Fruit fly (Drosophila melanogaster) whole organism, wandering third instar larva: ENCODE data around the gene Traf4.
A peak's percentile ranks its signal among the peaks of the same experiment; 100 is the strongest.

Experiments
- CG32264 ChIP-seq: fragments of 200-800 bp; sonication (Bioruptor generic); optimal IDR thresholded peaks from 2 replicates; lab custom pipeline; 2016; ENCODE audit warnings: missing biosample characterization, missing genetic modification characterization
- CG9705 ChIP-seq: fragments of 200-800 bp; sonication (Bioruptor generic); optimal IDR thresholded peaks from 2 replicates; lab custom pipeline; 2018; ENCODE audit warnings: missing biosample characterization, mild to moderate bottlenecking, missing genetic modification characterization
- CrebA ChIP-seq: fragments of 200-800 bp; sonication (Bioruptor generic); optimal IDR thresholded peaks from 2 replicates; lab custom pipeline; 2016; ENCODE audit warnings: missing biosample characterization, mild to moderate bottlenecking, missing genetic modification characterization, borderline replicate concordance
- Dfd ChIP-seq: fragments of >200 bp; optimal IDR thresholded peaks from 2 replicates; lab custom pipeline; 2017; ENCODE audit warnings: missing biosample characterization, missing genetic modification characterization
- Dif ChIP-seq: fragments of 200-275, 200-300 bp; sonication (Bioruptor generic); optimal IDR thresholded peaks from 2 replicates; lab custom pipeline; 2018; ENCODE audit warnings: missing biosample characterization, missing genetic modification characterization; ENCODE audit not compliant: partially characterized antibody
- HLH106 ChIP-seq: fragments of 200-800 bp; optimal IDR thresholded peaks from 3 replicates; lab custom pipeline; 2019; ENCODE audit warnings: missing biosample characterization, mild to moderate bottlenecking, missing genetic modification characterization, moderate library complexity
- Hnf4 ChIP-seq: fragments of 200-800 bp; sonication (Bioruptor generic); optimal IDR thresholded peaks from 2 replicates; lab custom pipeline; 2016; ENCODE audit warnings: missing biosample characterization, mild to moderate bottlenecking, missing genetic modification characterization
- Hr78 ChIP-seq: fragments of >200 bp; optimal IDR thresholded peaks from 2 replicates; lab custom pipeline; 2017; ENCODE audit warnings: missing biosample characterization, missing genetic modification characterization
- Hr83 ChIP-seq: fragments of 200-300 bp; sonication (Bioruptor generic); optimal IDR thresholded peaks from 2 replicates; lab custom pipeline; 2016; ENCODE audit warnings: missing biosample characterization, mild to moderate bottlenecking, missing genetic modification characterization, moderate library complexity; ENCODE audit not compliant: poor library complexity, severe bottlenecking
- Mio ChIP-seq: sonication (Bioruptor generic); optimal IDR thresholded peaks from 2 replicates; lab custom pipeline; 2016; ENCODE audit warnings: missing biosample characterization, missing genetic modification characterization
- Myc ChIP-seq: fragments of >200 bp; optimal IDR thresholded peaks from 2 replicates; lab custom pipeline; 2017
- OdsH ChIP-seq: fragments of 200-800 bp; sonication (Bioruptor generic); optimal IDR thresholded peaks from 2 replicates; lab custom pipeline; 2016; ENCODE audit warnings: missing biosample characterization, mild to moderate bottlenecking, missing genetic modification characterization
- Rel ChIP-seq, 2 experiments: fragments of 200-800 bp; sonication (Bioruptor generic) in 1 of 2; optimal IDR thresholded peaks; 2 replicates in 1 of 2; 3 replicates in 1 of 2; lab custom pipeline; 2016 to 2019; ENCODE audit warnings: mild to moderate bottlenecking in 2 of 2, missing biosample characterization in 2 of 2, missing genetic modification characterization in 2 of 2, moderate library complexity in 1 of 2
- Sp1 ChIP-seq: fragments of 200-800 bp; sonication (Bioruptor generic); optimal IDR thresholded peaks from 3 replicates; lab custom pipeline; 2019; ENCODE audit warnings: missing biosample characterization, mild to moderate bottlenecking, missing genetic modification characterization, moderate library complexity
- br ChIP-seq: fragments of 200-800 bp; sonication (Bioruptor generic); optimal IDR thresholded peaks from 2 replicates; lab custom pipeline; 2016; ENCODE audit warnings: missing biosample characterization, missing genetic modification characterization
- dl ChIP-seq, 2 experiments: fragments of 175-275, 200-275 bp in 1 of 2; fragments of 200-275 bp in 1 of 2; sonication (Bioruptor generic); optimal IDR thresholded peaks; lab custom pipeline; 2018; ENCODE audit warnings: mild to moderate bottlenecking in 2 of 2, missing biosample characterization in 2 of 2, missing genetic modification characterization in 2 of 2, moderate library complexity in 2 of 2; ENCODE audit not compliant: partially characterized antibody in 2 of 2, insufficient read depth in 1 of 2
- dmrt93B ChIP-seq: fragments of 200-800 bp; sonication (Bioruptor generic); optimal IDR thresholded peaks from 2 replicates; lab custom pipeline; 2018; ENCODE audit warnings: missing biosample characterization, mild to moderate bottlenecking, missing genetic modification characterization
- dsf ChIP-seq: sonication (Bioruptor generic); optimal IDR thresholded peaks from 2 replicates; lab custom pipeline; 2016; ENCODE audit warnings: missing biosample characterization, missing genetic modification characterization, borderline replicate concordance
- ey ChIP-seq: fragments of 200-800 bp; sonication (Bioruptor generic); optimal IDR thresholded peaks from 2 replicates; lab custom pipeline; 2016; ENCODE audit warnings: missing biosample characterization, missing genetic modification characterization
- foxo ChIP-seq, 2 experiments: fragments of 200-800 bp; sonication (Bioruptor generic); optimal IDR thresholded peaks; 2 replicates in 1 of 2; 3 replicates in 1 of 2; lab custom pipeline; 2016 to 2017; ENCODE audit warnings: missing biosample characterization in 2 of 2, missing genetic modification characterization in 2 of 2
- h ChIP-seq: fragments of 200-800 bp; sonication (Bioruptor generic); optimal IDR thresholded peaks from 3 replicates; lab custom pipeline; 2016; ENCODE audit warnings: missing biosample characterization, mild to moderate bottlenecking, missing genetic modification characterization
- jim ChIP-seq: fragments of 175-275, 200-325 bp; sonication (Bioruptor generic); optimal IDR thresholded peaks from 2 replicates; lab custom pipeline; 2016; ENCODE audit warnings: missing biosample characterization, mild to moderate bottlenecking, missing genetic modification characterization
- lola ChIP-seq: fragments of >200 bp; optimal IDR thresholded peaks from 2 replicates; lab custom pipeline; 2017; ENCODE audit warnings: missing biosample characterization, missing genetic modification characterization
- pan ChIP-seq: fragments of >200 bp; optimal IDR thresholded peaks from 2 replicates; lab custom pipeline; 2017
- psq ChIP-seq: fragments of 200-800 bp; sonication (Bioruptor generic); optimal IDR thresholded peaks from 3 replicates; lab custom pipeline; 2017; ENCODE audit warnings: missing biosample characterization, mild to moderate bottlenecking, missing genetic modification characterization, moderate library complexity
- sage ChIP-seq: fragments of 200-800 bp; sonication (Bioruptor generic); optimal IDR thresholded peaks from 2 replicates; lab custom pipeline; 2016; ENCODE audit warnings: missing biosample characterization, mild to moderate bottlenecking, missing genetic modification characterization
- sv ChIP-seq: fragments of 200-800 bp; sonication (Bioruptor generic); optimal IDR thresholded peaks from 3 replicates; lab custom pipeline; 2016; ENCODE audit warnings: missing biosample characterization, missing genetic modification characterization
- usp ChIP-seq: fragments of >200 bp; optimal IDR thresholded peaks from 2 replicates; lab custom pipeline; 2017; ENCODE audit warnings: missing biosample characterization, missing genetic modification characterization

Traf4 gene

DNA sequence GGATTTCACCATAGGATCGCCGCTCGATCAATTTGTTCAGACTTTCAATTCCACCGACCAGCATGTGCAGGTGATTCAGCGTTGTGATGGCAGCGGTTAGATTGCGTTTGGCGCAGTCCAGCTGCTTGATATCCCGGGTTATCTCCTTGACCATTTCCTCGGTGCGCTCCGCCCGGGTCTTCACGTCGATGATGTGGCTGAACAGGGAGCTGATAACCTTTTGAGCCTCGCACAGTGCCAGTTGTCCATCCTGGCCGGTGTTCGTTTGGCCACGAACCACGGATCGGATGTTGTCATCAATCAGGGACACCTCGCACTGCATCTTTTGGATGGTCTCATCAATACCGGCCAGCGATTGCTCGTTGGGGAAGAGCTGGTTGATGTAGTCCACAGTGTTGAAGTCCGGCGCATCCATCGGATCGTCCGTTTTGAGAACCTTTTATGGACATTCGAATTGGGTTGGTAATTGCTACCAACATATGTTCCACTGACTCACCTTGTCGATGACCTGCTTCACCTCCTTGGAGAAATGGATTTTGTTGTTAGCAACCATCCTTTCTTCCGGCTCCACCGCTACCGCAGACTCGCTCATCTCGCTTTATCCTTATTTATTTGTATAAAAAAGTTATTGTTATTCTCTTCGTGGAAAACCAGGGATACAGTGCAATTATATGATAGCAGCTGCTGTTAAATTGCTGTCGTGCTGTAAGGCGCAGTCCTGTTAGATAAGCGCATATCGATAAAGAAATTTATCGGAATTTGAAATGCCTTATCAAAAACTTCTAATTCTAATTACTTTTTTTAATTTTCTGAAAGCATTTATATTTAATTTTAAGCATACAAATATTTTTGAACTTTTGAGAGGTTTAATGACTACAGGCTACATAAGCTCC, 23.9 kb downstream of the Traf4 start, which contains the start of gene Vps53:
Gene Vps53, minus strand, starts transcription at position 676 of the 893 bp plus-strand sequence.
- no peak for TF ChIP-seq dl (GFP tag; optimal IDR thresholded peaks at IDR 0.05; lab: Kevin White, UChicago; ENCODE audit: insufficient read depth in 1 of 2, partially characterized antibody in 2 of 2)
- no peak for TF ChIP-seq sage (GFP tag; lab: Kevin White, UChicago)
- no peak for TF ChIP-seq CG32264 (GFP tag; lab: Kevin White, UChicago)
- no peak for TF ChIP-seq HLH106 (tag; lab: Kevin White, UChicago)

DNA sequence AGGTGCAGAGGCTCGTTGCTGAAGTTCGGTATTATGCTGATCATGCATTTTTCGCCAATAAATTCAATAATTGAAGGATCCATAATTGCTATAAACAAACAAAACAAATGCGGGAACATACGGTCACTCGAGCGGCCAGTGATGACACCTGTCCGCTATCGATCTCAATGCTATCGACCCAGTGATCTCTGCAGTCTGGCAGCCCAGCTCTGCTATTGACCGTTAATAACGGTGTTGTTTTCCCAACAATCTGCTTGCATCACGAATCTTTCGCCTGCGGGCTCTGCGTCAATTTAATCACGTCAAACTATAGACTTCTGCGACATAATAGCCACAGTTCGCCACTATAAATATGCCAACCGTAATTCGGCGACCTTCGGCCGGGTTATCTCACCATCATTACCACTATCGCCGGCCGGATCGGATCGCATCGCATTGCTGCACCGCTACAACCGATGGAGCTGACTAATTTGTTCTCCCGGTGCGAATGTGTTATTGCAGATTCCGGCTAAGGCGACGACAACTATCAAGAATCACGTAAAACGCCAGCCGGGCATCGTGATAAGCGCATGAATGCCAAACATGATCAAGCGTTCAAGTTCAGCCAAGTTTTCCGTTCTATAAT, 25.3 kb downstream of the Traf4 start, which contains the start of gene Psf2:
Gene Psf2, minus strand, starts transcription at position 431 of the 625 bp plus-strand sequence.
- TF ChIP-seq Dfd (GFP tag; lab: Kevin White, UChicago): no peak
- no peak for TF ChIP-seq br
- TF ChIP-seq Rel (GFP tag; optimal IDR thresholded peaks at IDR 0.05; lab: Kevin White, UChicago): no peak
- peak; percentile 62 for TF ChIP-seq Rel (tag; optimal IDR thresholded peaks at IDR 0.05; lab: Kevin White, UChicago)
- TF ChIP-seq Hr83: peak; percentile 5
- TF ChIP-seq dsf: no peak

DNA sequence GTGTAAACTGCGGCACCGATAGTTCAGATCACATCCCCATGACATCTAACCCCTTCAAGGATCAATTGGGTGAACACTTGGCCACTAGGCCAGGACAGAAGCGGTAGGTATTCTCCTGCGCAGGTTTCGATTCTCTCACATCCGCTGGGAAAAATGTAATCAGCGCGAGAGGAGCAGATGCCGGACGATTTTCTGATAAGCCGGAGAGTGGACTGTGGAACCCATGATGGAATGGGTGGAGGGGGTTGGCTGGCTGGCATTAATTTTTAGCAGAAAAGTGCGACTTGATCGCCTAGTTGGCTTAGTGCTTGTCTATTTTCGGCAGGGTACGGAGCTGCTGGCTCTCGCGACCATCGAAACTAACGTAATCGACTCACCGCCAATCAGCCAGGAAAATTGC, 26.3 kb downstream of the Traf4 start, which contains the start of gene Tps1:
Gene Tps1, plus strand, starts transcription at position 301 of the 400 bp plus-strand sequence.
- TF ChIP-seq CrebA (GFP tag; lab: Kevin White, UChicago) (no peak), psq (GFP tag; lab: Kevin White, UChicago) (no peak), Myc (lab: Kevin White, UChicago) (no peak), CG32264 (GFP tag; lab: Kevin White, UChicago) (no peak), ey (GFP tag; lab: Kevin White, UChicago) (no peak), HLH106 (tag; lab: Kevin White, UChicago) (no peak), OdsH (GFP tag; lab: Kevin White, UChicago) (no peak)
- TF ChIP-seq, all 38 proteins: peak for 0

DNA sequence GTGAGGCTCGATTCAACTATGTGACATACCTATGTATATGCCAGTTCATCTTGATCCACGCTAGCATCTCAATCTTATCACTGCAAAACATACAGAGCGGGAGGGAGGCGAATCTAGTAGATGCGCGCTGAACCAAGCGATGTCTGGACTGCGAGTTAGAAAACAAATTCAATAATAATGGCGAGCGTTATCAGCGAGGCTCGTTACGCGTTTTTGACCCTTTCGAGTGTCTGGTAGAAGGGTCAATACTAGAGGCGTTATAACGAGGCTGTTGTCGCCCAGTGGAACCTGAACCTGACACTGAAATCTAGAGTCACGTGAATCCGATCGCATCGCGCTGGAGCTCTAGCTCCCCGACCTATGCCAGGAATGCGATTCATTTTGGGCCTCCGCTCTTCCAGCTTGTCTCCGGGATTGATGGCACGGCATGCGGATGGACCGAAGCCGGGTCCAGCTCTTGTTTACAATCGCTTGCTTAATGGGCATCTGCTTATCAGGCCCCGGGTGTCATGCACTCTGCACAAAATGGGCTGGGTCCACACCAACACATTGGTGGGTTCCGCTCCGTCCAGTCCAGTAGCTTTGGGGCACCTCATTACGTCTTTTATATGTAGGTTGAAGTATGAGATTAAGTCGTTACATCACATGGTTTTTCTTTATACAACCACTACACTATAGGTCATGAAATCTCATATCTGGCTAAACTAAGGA, 27.8 kb downstream of the Traf4 start:
- TF ChIP-seq CG32264 (GFP tag; lab: Kevin White, UChicago) (no peak), jim (GFP tag; lab: Kevin White, UChicago) (no peak), br (no peak), Hnf4 (no peak), Mio (GFP tag; lab: Kevin White, UChicago) (no peak), lola (GFP tag; lab: Kevin White, UChicago) (no peak), CG9705 (GFP tag; lab: Kevin White, UChicago) (no peak), usp (no peak), sv (GFP tag; lab: Kevin White, UChicago) (no peak), pan (lab: Kevin White, UChicago) (no peak)

DNA sequence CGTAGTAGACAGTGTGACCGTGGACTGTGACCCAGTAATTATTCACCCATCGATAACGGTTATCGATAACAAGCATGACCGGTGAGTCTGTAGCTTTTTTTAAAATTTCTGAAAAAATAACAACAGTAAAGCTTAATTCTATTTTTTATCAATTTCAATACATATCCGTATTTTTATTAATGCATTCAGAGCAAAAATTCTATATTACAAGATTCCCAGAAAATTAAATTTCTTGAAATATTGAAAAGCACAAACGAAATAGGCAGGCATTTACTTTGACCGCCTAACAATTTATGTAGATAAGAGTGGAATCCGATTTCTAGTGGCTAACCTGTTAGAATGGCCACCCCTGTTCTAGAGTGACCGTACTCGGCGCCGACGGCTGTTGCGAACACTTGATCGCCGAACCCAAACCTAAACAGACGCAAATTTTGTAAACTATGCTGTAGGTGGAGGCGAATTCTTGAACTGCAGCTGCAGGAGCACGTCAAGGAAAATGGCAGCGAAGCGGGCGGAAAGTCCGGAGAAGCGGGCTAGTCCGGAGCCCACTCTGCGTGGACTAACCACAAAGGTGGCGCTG, 32.2 kb downstream of the Traf4 start, which contains the start of gene CG3652:
Gene CG3652, minus strand, starts transcription at position 35 of the 580 bp plus-strand sequence.
- no peak for TF ChIP-seq Hr83
- peak; percentile 29 for TF ChIP-seq psq (GFP tag; lab: Kevin White, UChicago)
- TF ChIP-seq OdsH (GFP tag; lab: Kevin White, UChicago): peak; percentile 30
- no peak for TF ChIP-seq br
- peak; percentile 71 for TF ChIP-seq Myc (lab: Kevin White, UChicago)
- TF ChIP-seq sv (GFP tag; lab: Kevin White, UChicago): peak; percentile 20
- peak; percentile 52 for TF ChIP-seq HLH106 (tag; lab: Kevin White, UChicago)
- peak; percentile 4 for TF ChIP-seq CG9705 (GFP tag; lab: Kevin White, UChicago)
- TF ChIP-seq Dif: no peak

DNA sequence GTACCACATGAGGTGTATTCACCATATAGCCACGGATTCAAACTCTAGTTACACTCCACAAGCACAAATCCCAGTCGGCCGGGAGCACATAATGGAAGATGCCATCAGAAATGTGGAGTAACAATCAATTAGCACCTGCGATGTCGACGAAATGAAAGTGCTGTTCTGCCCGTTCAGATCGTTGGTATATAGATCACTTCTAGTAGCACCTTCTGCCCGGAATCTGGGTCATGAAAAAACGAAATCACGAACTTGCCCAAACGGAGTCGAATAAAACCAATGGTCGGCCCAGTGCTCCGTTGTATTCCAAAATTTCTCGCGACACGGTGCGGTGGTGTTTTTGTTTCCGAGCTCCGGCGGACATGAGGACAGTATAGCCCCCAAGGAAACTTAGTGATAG, 38.9 kb downstream of the Traf4 start, which contains the start of gene CG33003:
Gene CG33003, plus strand, starts transcription at position 301 of the 400 bp plus-strand sequence.
- TF ChIP-seq Dfd (GFP tag; lab: Kevin White, UChicago) (no peak), OdsH (GFP tag; lab: Kevin White, UChicago) (no peak), Sp1 (no peak), Hr78 (GFP tag; lab: Kevin White, UChicago) (no peak), dmrt93B (GFP tag; lab: Kevin White, UChicago) (no peak), Hr83 (no peak), foxo (GFP tag; optimal IDR thresholded peaks at IDR 0.05; lab: Kevin White, UChicago) (no peak), Rel (GFP tag; optimal IDR thresholded peaks at IDR 0.05; lab: Kevin White, UChicago) (no peak), Rel (tag; optimal IDR thresholded peaks at IDR 0.05; lab: Kevin White, UChicago) (no peak), dsf (no peak), h (no peak)
- TF ChIP-seq, all 38 proteins: peak for 0
